Fruit fly (Drosophila melanogaster) Kc167 (cell line): ENCODE data around the gene CG31391.

Source experiments
- Myc ChIP-seq: fragments of >200 bp; optimal IDR thresholded peaks from 2 replicates; lab custom pipeline; 2017; ENCODE audit warnings: missing external identifiers
- psq ChIP-seq: fragments of >200 bp; optimal IDR thresholded peaks from 2 replicates; lab custom pipeline; 2017; ENCODE audit warnings: missing external identifiers
- ttk ChIP-seq: sonication (Bioruptor generic); optimal IDR thresholded peaks from 2 replicates; lab custom pipeline; 2017; ENCODE audit warnings: missing external identifiers

DNA sequence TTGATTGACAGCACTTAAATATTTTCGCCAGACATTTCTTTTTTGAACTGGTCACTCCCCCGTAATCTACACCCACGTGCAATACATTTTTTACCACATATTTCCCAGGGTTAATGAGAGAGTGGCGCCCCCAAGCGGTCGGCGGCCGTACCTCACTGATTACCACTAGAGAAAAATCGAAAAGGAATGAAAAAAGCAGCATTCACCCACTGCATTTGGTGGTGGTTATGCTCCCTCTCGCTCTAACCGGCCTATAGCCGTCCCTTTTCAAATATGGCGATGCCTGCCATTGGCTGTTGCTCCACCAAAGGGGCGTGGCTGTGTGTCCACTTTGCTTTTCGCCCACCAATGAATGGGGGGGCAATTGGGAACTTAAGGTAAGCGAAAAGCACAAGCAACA lies 39.9 kb downstream of the CG31391 start:
- no peak for TF ChIP-seq psq
- no peak for TF ChIP-seq Myc (lab: Kevin White, UChicago)
- no peak for TF ChIP-seq ttk (lab: Kevin White, UChicago)
